Worm (Caenorhabditis elegans) whole organism, early embryonic: ENCODE data around the gene F46E10.3.

Experiments used
- B0310.2 ChIP-seq: sonication (generic microtip); optimal IDR thresholded peaks from 2 replicates; lab custom pipeline; 2016; ENCODE audit warnings: mild to moderate bottlenecking, missing genetic modification characterization, missing compliant biosample characterization
- F13C5.2 ChIP-seq: sonication (generic microtip); optimal IDR thresholded peaks from 2 replicates; lab custom pipeline; 2017; ENCODE audit warnings: mild to moderate bottlenecking, missing genetic modification characterization, inconsistent platforms, missing compliant biosample characterization
- aly-1 ChIP-seq: sonication (generic microtip); optimal IDR thresholded peaks from 2 replicates; lab custom pipeline; 2016; ENCODE audit warnings: missing genetic modification characterization, missing compliant biosample characterization
- ama-1 ChIP-seq: fragments of 150-350 bp; optimal IDR thresholded peaks from 2 replicates; lab custom pipeline; 2014
- ceh-13 ChIP-seq: fragments of 200-800 bp; sonication (Bioruptor generic); optimal IDR thresholded peaks from 2 replicates; lab custom pipeline; 2018; ENCODE audit warnings: mild to moderate bottlenecking, missing genetic modification characterization, missing compliant biosample characterization
- ceh-36 ChIP-seq: sonication (generic microtip); optimal IDR thresholded peaks from 2 replicates; lab custom pipeline; 2016; ENCODE audit warnings: missing genetic modification characterization, inconsistent platforms, missing compliant biosample characterization
- ets-7 ChIP-seq: sonication (generic microtip); optimal IDR thresholded peaks from 2 replicates; lab custom pipeline; 2016; ENCODE audit warnings: missing genotype, missing genetic modification characterization, missing compliant biosample characterization
- hmg-4 ChIP-seq: fragments of 200-800 bp; sonication (Bioruptor generic); optimal IDR thresholded peaks from 2 replicates; lab custom pipeline; 2018; ENCODE audit warnings: mild to moderate bottlenecking, missing genetic modification characterization, missing compliant biosample characterization
- hnd-1 ChIP-seq: sonication (generic microtip); optimal IDR thresholded peaks from 2 replicates; lab custom pipeline; 2016; ENCODE audit warnings: missing genetic modification characterization, missing compliant biosample characterization
- scrt-1 ChIP-seq: fragments of 200-800 bp; sonication (Bioruptor generic); IDR thresholded peaks from 2 replicates; pipeline ENCODE4 v1.3.6; 2022; ENCODE audit warnings: missing genetic modification characterization, missing compliant biosample characterization
- tbx-37 ChIP-seq: fragments of 200-800 bp; sonication (Bioruptor generic); conservative IDR thresholded peaks from 2 replicates; pipeline ENCODE4 v1.3.6; 2022; ENCODE audit warnings: missing genetic modification reagents, missing genetic modification characterization, missing compliant biosample characterization

ce11 chrV:6476026-6476425 lies 42.1 kb upstream of the F46E10.3 start:
- TF ChIP-seq ceh-36 (tag; lab: Kevin White, UChicago) (no peak), aly-1 (no peak), B0310.2 (tag; lab: Kevin White, UChicago) (no peak), ama-1 (lab: Kevin White, UChicago) (no peak), hnd-1 (no peak), tbx-37 (GFP tag; lab: Robert Waterston, UW) (no peak), hmg-4 (GFP tag; lab: Kevin White, UChicago) (no peak), ets-7 (no peak), scrt-1 (GFP tag; lab: Robert Waterston, UW) (no peak), ceh-13 (GFP tag; lab: Kevin White, UChicago) (no peak), F13C5.2 (tag; lab: Kevin White, UChicago) (no peak)
